Fruit fly (Drosophila melanogaster) whole organism, embryonic: Measurements from ENCODE around the gene m-cup.

Experiments used
- C15 ChIP-seq: fragments of 200-800 bp; sonication (Bioruptor generic); IDR thresholded peaks from 3 replicates; pipeline ENCODE4 v1.3.6; 2022; ENCODE audit warnings: missing biosample characterization, missing genetic modification characterization
- CG11398 ChIP-seq: fragments of 200-800 bp; sonication (Bioruptor generic); optimal IDR thresholded peaks from 2 replicates; lab custom pipeline; 2016; ENCODE audit warnings: missing biosample characterization, missing genetic modification characterization
- CG11560 ChIP-seq: fragments of 200-800 bp; sonication (Bioruptor generic); IDR thresholded peaks from 3 replicates; pipeline ENCODE4 v1.3.6; 2022; ENCODE audit warnings: missing biosample characterization, missing genetic modification characterization
- CG13424 ChIP-seq: fragments of 200-800 bp; sonication (Bioruptor generic); optimal IDR thresholded peaks from 2 replicates; lab custom pipeline; 2019; ENCODE audit warnings: missing biosample characterization, mild to moderate bottlenecking, missing genetic modification characterization, moderate library complexity
- CG14667 ChIP-seq: fragments of 200-800 bp; sonication (Bioruptor generic); IDR thresholded peaks from 2 replicates; pipeline ENCODE4 v1.3.6; 2022; ENCODE audit warnings: missing biosample characterization, missing genetic modification characterization
- CG17612 ChIP-seq: fragments of 200-800 bp; sonication (Bioruptor generic); IDR thresholded peaks from 2 replicates; pipeline ENCODE4 v1.3.6; 2022; ENCODE audit warnings: missing biosample characterization, missing genetic modification characterization
- CG17912 ChIP-seq: fragments of 200-800 bp; sonication (Bioruptor generic); optimal IDR thresholded peaks from 2 replicates; lab custom pipeline; 2018; ENCODE audit warnings: missing biosample characterization, mild to moderate bottlenecking, missing genetic modification characterization
- CG2202 ChIP-seq: fragments of 200-800 bp; sonication (Bioruptor generic); optimal IDR thresholded peaks from 2 replicates; lab custom pipeline; 2018; ENCODE audit warnings: missing biosample characterization, mild to moderate bottlenecking, missing genetic modification characterization
- CG31224 ChIP-seq: fragments of 200-800 bp; sonication (Bioruptor generic); IDR thresholded peaks from 2 replicates; pipeline ENCODE4 v1.3.6; 2022; ENCODE audit warnings: missing biosample characterization, missing genetic modification characterization
- CG31441 ChIP-seq: fragments of 200-800 bp; sonication (Bioruptor generic); IDR thresholded peaks from 2 replicates; pipeline ENCODE4 v1.3.6; 2022; ENCODE audit warnings: missing biosample characterization, missing genetic modification characterization
- CG3847 ChIP-seq: fragments of 200-800 bp; sonication (Bioruptor generic); IDR thresholded peaks from 2 replicates; pipeline ENCODE4 v1.3.6; 2022; ENCODE audit warnings: missing biosample characterization, missing genetic modification characterization
- CG4404 ChIP-seq: fragments of 200-800 bp; sonication (Bioruptor generic); IDR thresholded peaks from 2 replicates; pipeline ENCODE4 v1.3.6; 2022; ENCODE audit warnings: missing biosample characterization, missing genetic modification characterization
- CG6689 ChIP-seq: fragments of 200-800 bp; sonication (Bioruptor generic); IDR thresholded peaks from 2 replicates; pipeline ENCODE4 v1.3.6; 2022; ENCODE audit warnings: missing biosample characterization, missing genetic modification characterization
- CG6854 ChIP-seq: fragments of 200-800 bp; sonication (Bioruptor generic); optimal IDR thresholded peaks from 3 replicates; lab custom pipeline; 2017; ENCODE audit warnings: missing biosample characterization, mild to moderate bottlenecking, missing genetic modification characterization
- CG7357 ChIP-seq: fragments of 200-800 bp; sonication (Bioruptor generic); IDR thresholded peaks from 3 replicates; pipeline ENCODE4 v1.3.6; 2022; ENCODE audit warnings: missing biosample characterization, missing genetic modification characterization
- CG7786 ChIP-seq: fragments of 200-800 bp; sonication (Bioruptor generic); optimal IDR thresholded peaks from 2 replicates; lab custom pipeline; 2016; ENCODE audit warnings: missing biosample characterization, missing genetic modification characterization
- CG9215 ChIP-seq: fragments of 200-800 bp; sonication (Bioruptor generic); IDR thresholded peaks from 2 replicates; pipeline ENCODE4 v1.3.6; 2022; ENCODE audit warnings: missing biosample characterization, missing genetic modification characterization
- CrebB ChIP-seq: fragments of 200-800 bp; sonication (Bioruptor generic); optimal IDR thresholded peaks from 3 replicates; lab custom pipeline; 2018; ENCODE audit warnings: missing biosample characterization, mild to moderate bottlenecking, missing genetic modification characterization
- Deaf1 ChIP-seq: fragments of 200-800 bp; optimal IDR thresholded peaks from 3 replicates; lab custom pipeline; 2019; ENCODE audit warnings: missing biosample characterization, mild to moderate bottlenecking, missing genetic modification characterization, moderate library complexity
- Elba2 ChIP-seq: fragments of 200-800 bp; sonication (Bioruptor generic); optimal IDR thresholded peaks from 3 replicates; lab custom pipeline; 2016; ENCODE audit warnings: missing biosample characterization, missing genetic modification characterization
- HLH3B ChIP-seq: fragments of 200-800 bp; sonication (Bioruptor generic); IDR thresholded peaks from 2 replicates; pipeline ENCODE4 v1.3.6; 2022; ENCODE audit warnings: missing biosample characterization, missing genetic modification characterization
- HLH4C ChIP-seq: fragments of 200-800 bp; sonication (Bioruptor generic); IDR thresholded peaks from 3 replicates; pipeline ENCODE4 v1.3.6; 2022; ENCODE audit warnings: missing biosample characterization, missing genetic modification characterization; ENCODE audit not compliant: partially characterized antibody
- Hmr ChIP-seq: fragments of 200-800 bp; sonication (Bioruptor generic); optimal IDR thresholded peaks from 3 replicates; lab custom pipeline; 2017; ENCODE audit warnings: mild to moderate bottlenecking, missing biosample characterization, missing genetic modification reagents, missing genetic modification characterization
- Hr39 ChIP-seq: fragments of >200 bp; optimal IDR thresholded peaks from 2 replicates; lab custom pipeline; 2017
- Lhr ChIP-seq: fragments of 200-800 bp; sonication (Bioruptor generic); optimal IDR thresholded peaks from 3 replicates; lab custom pipeline; 2017; ENCODE audit warnings: mild to moderate bottlenecking, missing biosample characterization, missing genetic modification reagents, missing genetic modification characterization
- MESR4 ChIP-seq: fragments of 200-800 bp; sonication (Bioruptor generic); optimal IDR thresholded peaks from 2 replicates; lab custom pipeline; 2018; ENCODE audit warnings: missing biosample characterization, mild to moderate bottlenecking, missing genetic modification characterization, moderate library complexity
- Max ChIP-seq: fragments of 200-800 bp; sonication (Bioruptor generic); optimal IDR thresholded peaks from 2 replicates; lab custom pipeline; 2016; ENCODE audit warnings: missing biosample characterization, mild to moderate bottlenecking, missing genetic modification characterization
- NK7.1 ChIP-seq: fragments of 200-800 bp; sonication (Bioruptor generic); optimal IDR thresholded peaks from 3 replicates; lab custom pipeline; 2016; ENCODE audit warnings: missing biosample characterization, missing genetic modification characterization
- Sox102F ChIP-seq: fragments of 200-800 bp; sonication (Bioruptor generic); optimal IDR thresholded peaks from 2 replicates; lab custom pipeline; 2018; ENCODE audit warnings: missing biosample characterization, mild to moderate bottlenecking, missing genetic modification characterization, moderate library complexity
- Tbp ChIP-seq: fragments of >200 bp; optimal IDR thresholded peaks from 2 replicates; lab custom pipeline; 2018; ENCODE audit warnings: missing biosample characterization, missing genetic modification characterization
- ara ChIP-seq: fragments of 200-800 bp; sonication (Bioruptor generic); IDR thresholded peaks from 2 replicates; pipeline ENCODE4 v1.3.6; 2022; ENCODE audit warnings: missing biosample characterization, missing genetic modification characterization
- ash1 ChIP-seq: fragments of 200-800 bp; sonication (Bioruptor generic); optimal IDR thresholded peaks from 2 replicates; lab custom pipeline; 2018; ENCODE audit warnings: missing biosample characterization, mild to moderate bottlenecking, missing genetic modification characterization
- az2 ChIP-seq: fragments of 200-800 bp; sonication (Bioruptor generic); optimal IDR thresholded peaks from 3 replicates; lab custom pipeline; 2016; ENCODE audit warnings: missing biosample characterization, missing genetic modification characterization
- chn ChIP-seq: fragments of 200-800 bp; sonication (Bioruptor generic); optimal IDR thresholded peaks from 2 replicates; lab custom pipeline; 2016; ENCODE audit warnings: missing biosample characterization, missing genetic modification characterization
- en ChIP-seq: fragments of 200-800 bp; sonication (Bioruptor generic); optimal IDR thresholded peaks from 2 replicates; lab custom pipeline; 2016; ENCODE audit warnings: missing biosample characterization, missing genetic modification characterization
- eve ChIP-seq, 2 experiments: fragments of >200 bp; optimal IDR thresholded peaks; 2 replicates each; lab custom pipeline; 2017; ENCODE audit warnings: missing biosample characterization in 2 of 2, missing genetic modification characterization in 2 of 2
- gcm ChIP-seq: fragments of 200-800 bp; sonication (Bioruptor generic); optimal IDR thresholded peaks from 2 replicates; lab custom pipeline; 2019; ENCODE audit warnings: missing biosample characterization, mild to moderate bottlenecking, missing genetic modification characterization, moderate library complexity
- lab ChIP-seq: fragments of 200-800 bp; sonication (Bioruptor generic); optimal IDR thresholded peaks from 3 replicates; lab custom pipeline; 2017; ENCODE audit warnings: missing biosample characterization, missing genetic modification characterization, mild to moderate bottlenecking, moderate library complexity, missing genetic modification reagents
- lbe ChIP-seq: fragments of 200-800 bp; sonication (Bioruptor generic); optimal IDR thresholded peaks from 2 replicates; lab custom pipeline; 2016; ENCODE audit warnings: missing biosample characterization, mild to moderate bottlenecking, missing genetic modification characterization
- lilli ChIP-seq: fragments of 200-800 bp; sonication (Bioruptor generic); optimal IDR thresholded peaks from 3 replicates; lab custom pipeline; 2016; ENCODE audit warnings: missing biosample characterization, missing genetic modification characterization
- lmd ChIP-seq: fragments of 200-800 bp; sonication (Bioruptor generic); IDR thresholded peaks from 2 replicates; pipeline ENCODE4 v1.3.6; 2022; ENCODE audit warnings: missing biosample characterization, missing genetic modification characterization
- luna ChIP-seq: fragments of 200-800 bp; sonication (Bioruptor generic); optimal IDR thresholded peaks from 2 replicates; lab custom pipeline; 2016; ENCODE audit warnings: missing biosample characterization, missing genetic modification characterization
- p53 ChIP-seq: fragments of 200-800 bp; sonication (Bioruptor generic); optimal IDR thresholded peaks from 2 replicates; lab custom pipeline; 2016; ENCODE audit warnings: missing biosample characterization, missing genetic modification characterization
- phol ChIP-seq: fragments of 200-800 bp; sonication (Bioruptor generic); optimal IDR thresholded peaks from 3 replicates; lab custom pipeline; 2018; ENCODE audit warnings: missing biosample characterization, mild to moderate bottlenecking, missing genetic modification characterization, moderate library complexity
- prd ChIP-seq, 3 experiments: fragments of >200 bp in 2 of 3; fragments of 200-800 bp in 1 of 3; sonication (Bioruptor generic) in 1 of 3; optimal IDR thresholded peaks in 2 of 3; IDR thresholded peaks in 1 of 3; 2 replicates in 2 of 3; 3 replicates in 1 of 3; pipeline versions ENCODE4 v1.3.6 to Lab custom; 2017 to 2022; ENCODE audit warnings: missing biosample characterization in 1 of 3, missing genetic modification characterization in 1 of 3
- row ChIP-seq: fragments of 200-800 bp; sonication (Bioruptor generic); IDR thresholded peaks from 3 replicates; pipeline ENCODE4 v1.3.6; 2022; ENCODE audit warnings: missing biosample characterization, missing genetic modification characterization
- tap ChIP-seq: fragments of 200-800 bp; optimal IDR thresholded peaks from 3 replicates; lab custom pipeline; 2019; ENCODE audit warnings: missing biosample characterization, mild to moderate bottlenecking, missing genetic modification characterization, moderate library complexity
- tgo ChIP-seq: fragments of 200-800 bp; sonication (Bioruptor generic); IDR thresholded peaks from 3 replicates; pipeline ENCODE4 v1.3.6; 2022; ENCODE audit warnings: missing biosample characterization, missing genetic modification characterization
- unpg ChIP-seq: fragments of 200-800 bp; sonication (Bioruptor generic); optimal IDR thresholded peaks from 3 replicates; lab custom pipeline; 2018; ENCODE audit warnings: missing biosample characterization, mild to moderate bottlenecking, missing genetic modification characterization, moderate library complexity
- zen2 ChIP-seq: fragments of 200-800 bp; sonication (Bioruptor generic); IDR thresholded peaks from 3 replicates; pipeline ENCODE4 v1.3.6; 2022; ENCODE audit warnings: missing biosample characterization, missing genetic modification characterization; ENCODE audit not compliant: partially characterized antibody

The m-cup gene

dm6 chr3R:17151376-17152026 lies 2.3 kb upstream of the m-cup start, which contains the start of gene CG5292 (continued):
- TF ChIP-seq phol (tag; lab: Kevin White, UChicago) (peak; percentile 56), CG7786 (no peak), MESR4 (peak; percentile 66), eve (GFP tag; optimal IDR thresholded peaks at IDR 0.05; lab: Kevin White, UChicago) (no peak), chn (peak; percentile 52), prd (optimal IDR thresholded peaks at IDR 0.05; lab: Kevin White, UChicago) (no peak), prd (GFP tag; IDR thresholded peaks at IDR 0.05; lab: Robert Waterston, UW) (peak; percentile 68), CG14667 (no peak), ara (GFP tag; lab: Robert Waterston, UW) (peak; percentile 47; the same call in 1 of the 2 replicates), lbe (GFP tag; lab: Kevin White, UChicago) (no peak), CG2202 (tag; lab: Kevin White, UChicago) (no peak), Deaf1 (tag; lab: Kevin White, UChicago) (no peak), en (GFP tag; lab: Kevin White, UChicago) (no peak), CG7357 (GFP tag; lab: Robert Waterston, UW) (no peak), Max (GFP tag; lab: Kevin White, UChicago) (peak; percentile 42), lmd (GFP tag; lab: Robert Waterston, UW) (peak; percentile 42; the same call in 1 of the 2 replicates), row (peak; percentile 89), Elba2 (GFP tag; lab: Kevin White, UChicago) (peak; percentile 24), NK7.1 (GFP tag; lab: Kevin White, UChicago) (peak; percentile 24), Hmr (GFP tag; lab: Kevin White, UChicago) (peak; percentile 77), ash1 (no peak), Tbp (GFP tag; lab: Kevin White, UChicago) (no peak), az2 (GFP tag; lab: Kevin White, UChicago) (peak; percentile 56), zen2 (no peak; the same call in 2 of the 3 replicates), CG17912 (peak; percentile 3), CG6854 (GFP tag; lab: Kevin White, UChicago) (no peak), CG9215 (GFP tag; lab: Robert Waterston, UW) (0 out of 2 replicates have a peak, but pooled peaks have one; percentile 16), HLH3B (GFP tag; lab: Robert Waterston, UW) (peak; percentile 51), gcm (GFP tag; lab: Kevin White, UChicago) (no peak), C15 (GFP tag; lab: Robert Waterston, UW) (0 out of 3 replicates have a peak, but pooled peaks have one; percentile 21), Sox102F (GFP tag; lab: Kevin White, UChicago) (no peak), Lhr (GFP tag; lab: Kevin White, UChicago) (peak; percentile 7), CG31441 (GFP tag; lab: Robert Waterston, UW) (peak; percentile 95), lab (GFP tag; lab: Kevin White, UChicago) (peak; percentile 67), CG6689 (GFP tag; lab: Robert Waterston, UW) (peak; percentile 56), CrebB (tag; lab: Kevin White, UChicago) (peak; percentile 19), tgo (GFP tag; lab: Robert Waterston, UW) (peak; percentile 52; the same call in 2 of the 3 replicates), CG11398 (GFP tag; lab: Kevin White, UChicago) (no peak), luna (no peak), CG31224 (no peak), Hr39 (lab: Kevin White, UChicago) (no peak), CG13424 (tag; lab: Kevin White, UChicago) (peak; percentile 66), unpg (GFP tag; lab: Kevin White, UChicago) (no peak), CG11560 (no peak), HLH4C (GFP tag; lab: Robert Waterston, UW) (peak; percentile 23; the same call in 1 of the 3 replicates), tap (no peak), CG17612 (GFP tag; lab: Robert Waterston, UW) (no peak), CG4404 (GFP tag; lab: Robert Waterston, UW) (no peak), p53 (GFP tag; lab: Kevin White, UChicago) (no peak), lilli (no peak), CG3847 (GFP tag; lab: Robert Waterston, UW) (peak; percentile 82)
